Worm (Caenorhabditis elegans) whole organism, mixed stage, embryonic: ENCODE data around the gene Y32H12A.1.
A peak's percentile ranks its signal among the peaks of the same experiment; 100 is the strongest.

ENCODE experiments used
- ces-1 ChIP-seq: fragments of 150-350 bp; optimal IDR thresholded peaks from 2 replicates; lab custom pipeline; 2014; ENCODE audit warnings: missing biosample characterization, missing genetic modification reagents, missing genetic modification characterization
- elt-1 ChIP-seq: sonication (generic microtip); optimal IDR thresholded peaks from 2 replicates; lab custom pipeline; 2017; ENCODE audit warnings: missing genetic modification characterization, mild to moderate bottlenecking, missing compliant biosample characterization, antibody characterized with exemption, moderate library complexity, borderline replicate concordance; ENCODE audit not compliant: insufficient read depth
- elt-3 ChIP-seq: fragments of 150-350 bp; optimal IDR thresholded peaks from 2 replicates; lab custom pipeline; 2014; ENCODE audit warnings: missing biosample characterization, missing genetic modification characterization
- lin-13 ChIP-seq: fragments of 150-350 bp; optimal IDR thresholded peaks from 2 replicates; lab custom pipeline; 2014; ENCODE audit warnings: missing biosample characterization, missing genetic modification characterization
- nhr-12 ChIP-seq: fragments of 150-350 bp; optimal IDR thresholded peaks from 2 replicates; lab custom pipeline; 2014; ENCODE audit warnings: missing biosample characterization, missing genetic modification characterization
- nhr-2 ChIP-seq: fragments of 150-350 bp; optimal IDR thresholded peaks from 2 replicates; lab custom pipeline; 2014; ENCODE audit warnings: missing biosample characterization, missing genetic modification characterization
- nhr-237 ChIP-seq: fragments of 150-350 bp; optimal IDR thresholded peaks from 2 replicates; lab custom pipeline; 2014; ENCODE audit warnings: missing biosample characterization, missing genetic modification characterization
- nhr-76 ChIP-seq: sonication (generic microtip); optimal IDR thresholded peaks from 2 replicates; lab custom pipeline; 2017; ENCODE audit warnings: missing biosample characterization, missing genetic modification characterization
- pha-4 ChIP-seq: fragments of 150-350 bp; optimal IDR thresholded peaks from 2 replicates; lab custom pipeline; 2018; ENCODE audit warnings: missing biosample characterization, missing genetic modification reagents, missing genetic modification characterization
- snpc-4 ChIP-seq: fragments of 150-350 bp; optimal IDR thresholded peaks from 2 replicates; lab custom pipeline; 2014; ENCODE audit warnings: missing biosample characterization, missing genetic modification characterization
- unc-62 ChIP-seq: fragments of 150-350 bp; optimal IDR thresholded peaks from 2 replicates; lab custom pipeline; 2014; ENCODE audit warnings: missing biosample characterization, missing genetic modification reagents, missing genetic modification characterization

DNA sequence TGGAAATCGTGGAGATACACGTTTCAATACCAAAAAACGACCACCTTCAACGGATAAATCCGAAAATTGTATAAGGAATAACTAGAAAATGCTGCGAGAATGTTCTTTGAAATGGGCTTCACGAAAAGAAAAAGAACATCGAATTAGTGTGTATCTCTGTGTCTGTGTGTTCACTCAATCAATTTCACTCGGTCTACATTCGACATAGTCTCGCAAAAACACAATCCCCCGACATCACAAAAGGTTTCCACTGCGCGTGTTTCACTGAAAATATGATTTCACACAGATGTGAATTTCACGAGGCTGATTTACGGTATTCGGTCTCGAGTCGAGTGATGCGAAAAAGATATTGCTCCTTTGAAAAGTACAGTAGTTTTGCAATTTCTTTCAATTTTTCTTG is 11.7 kb downstream of the Y32H12A.1 start:
- TF ChIP-seq ces-1 (GFP tag; lab: Kevin White, UChicago) (peak; percentile 6), nhr-76 (tag; lab: Kevin White, UChicago) (no peak), nhr-237 (tag; lab: Kevin White, UChicago) (no peak), nhr-2 (tag; lab: Kevin White, UChicago) (no peak), elt-3 (no peak), elt-1 (no peak), lin-13 (no peak), pha-4 (tag; lab: Kevin White, UChicago) (no peak), nhr-12 (tag; lab: Kevin White, UChicago) (no peak), unc-62 (GFP tag; lab: Kevin White, UChicago) (no peak), snpc-4 (tag; lab: Kevin White, UChicago) (no peak)
